Worm (Caenorhabditis elegans) whole organism, L4/young adult: Measurements from ENCODE around the gene dmsr-6.
A peak's percentile ranks its signal among the peaks of the same experiment; 100 is the strongest.

Source experiments
- W03F9.2 ChIP-seq: fragments of 150-350 bp; optimal IDR thresholded peaks from 2 replicates; lab custom pipeline; 2014; ENCODE audit warnings: missing biosample characterization, missing genetic modification characterization
- dao-5 ChIP-seq: sonication (generic microtip); optimal IDR thresholded peaks from 2 replicates; lab custom pipeline; 2016; ENCODE audit warnings: missing genotype, missing genetic modification characterization, moderate library complexity, missing compliant biosample characterization
- him-1 ChIP-seq: sonication (generic microtip); optimal IDR thresholded peaks from 2 replicates; lab custom pipeline; 2016; ENCODE audit warnings: missing genotype, missing genetic modification reagents, missing genetic modification characterization, missing compliant biosample characterization

DNA sequence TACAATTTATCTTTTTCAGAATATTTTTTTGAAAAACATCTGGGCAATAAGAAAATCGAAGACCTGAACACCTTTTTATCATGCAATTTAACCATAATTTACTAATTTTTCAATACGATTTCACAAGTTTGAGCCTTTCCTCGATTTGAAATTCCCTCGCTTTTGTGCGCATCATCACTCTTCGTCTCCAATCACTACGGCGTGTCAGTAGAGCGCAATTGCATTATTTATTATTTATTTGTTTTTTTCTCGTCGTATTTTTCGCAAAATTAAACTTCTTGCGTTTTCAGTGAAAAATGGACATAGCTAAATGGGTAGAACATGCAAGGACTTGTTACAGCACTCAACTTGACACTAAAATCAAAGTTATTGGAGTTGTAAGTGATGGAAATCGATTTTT lies 14.3 kb upstream of the dmsr-6 start, which contains the start of gene smg-8:
- TF ChIP-seq W03F9.2 (tag; lab: Kevin White, UChicago) (peak; percentile 67), him-1 (no peak), dao-5 (tag; lab: Kevin White, UChicago) (no peak)
